Fruit fly (Drosophila melanogaster) whole organism, embryonic: Measurements from ENCODE around the gene CG5541.

Experiments
- Atf3 ChIP-seq: fragments of 200-800 bp; sonication (Bioruptor generic); optimal IDR thresholded peaks from 3 replicates; lab custom pipeline; 2016; ENCODE audit warnings: missing biosample characterization, missing genetic modification characterization
- Awh ChIP-seq: fragments of 200-800 bp; sonication (Bioruptor generic); IDR thresholded peaks from 2 replicates; pipeline ENCODE4, ENCODE4 v1.3.6; 2022; ENCODE audit warnings: missing biosample characterization, missing genetic modification characterization
- CG10147 ChIP-seq: fragments of 200-800 bp; sonication (Bioruptor generic); optimal IDR thresholded peaks from 2 replicates; lab custom pipeline; 2019; ENCODE audit warnings: missing biosample characterization, mild to moderate bottlenecking, missing genetic modification characterization, moderate library complexity
- CG11085 ChIP-seq: fragments of 200-800 bp; sonication (Bioruptor generic); IDR thresholded peaks from 2 replicates; pipeline ENCODE4 v1.3.6; 2022; ENCODE audit warnings: missing biosample characterization, missing genetic modification characterization
- CG12219 ChIP-seq: fragments of 200-800 bp; sonication (Bioruptor generic); optimal IDR thresholded peaks from 3 replicates; lab custom pipeline; 2018; ENCODE audit warnings: missing biosample characterization, mild to moderate bottlenecking, missing genetic modification characterization
- CG12236 ChIP-seq: fragments of 200-800 bp; sonication (Bioruptor generic); optimal IDR thresholded peaks from 2 replicates; lab custom pipeline; 2016; ENCODE audit warnings: missing biosample characterization, missing genetic modification characterization
- CG1529 ChIP-seq: fragments of 200-800 bp; sonication (Bioruptor generic); optimal IDR thresholded peaks from 3 replicates; lab custom pipeline; 2018; ENCODE audit warnings: missing biosample characterization, missing genetic modification characterization
- CG17359 ChIP-seq: fragments of 200-800 bp; sonication (Bioruptor generic); optimal IDR thresholded peaks from 3 replicates; lab custom pipeline; 2018; ENCODE audit warnings: missing biosample characterization, mild to moderate bottlenecking, missing genetic modification characterization, moderate library complexity
- CG2889 ChIP-seq: fragments of 200-800 bp; sonication (Bioruptor generic); IDR thresholded peaks from 3 replicates; pipeline ENCODE4 v1.3.6; 2022; ENCODE audit warnings: missing biosample characterization, missing genetic modification characterization
- CG30431 ChIP-seq: fragments of 200-800 bp; sonication (Bioruptor generic); optimal IDR thresholded peaks from 2 replicates; lab custom pipeline; 2017; ENCODE audit warnings: missing biosample characterization, missing genetic modification characterization
- CG31224 ChIP-seq: fragments of 200-800 bp; sonication (Bioruptor generic); IDR thresholded peaks from 2 replicates; pipeline ENCODE4 v1.3.6; 2022; ENCODE audit warnings: missing biosample characterization, missing genetic modification characterization
- CG31365 ChIP-seq: fragments of 200-800 bp; sonication (Bioruptor generic); optimal IDR thresholded peaks from 2 replicates; lab custom pipeline; 2018; ENCODE audit warnings: missing biosample characterization, mild to moderate bottlenecking, missing genetic modification characterization
- CG32767 ChIP-seq: fragments of 200-800 bp; sonication (Bioruptor generic); IDR thresholded peaks from 2 replicates; pipeline ENCODE4 v1.3.6; 2022; ENCODE audit warnings: missing biosample characterization, missing genetic modification characterization
- CG34376 ChIP-seq: fragments of 200-800 bp; sonication (Bioruptor generic); optimal IDR thresholded peaks from 2 replicates; lab custom pipeline; 2018; ENCODE audit warnings: missing biosample characterization, mild to moderate bottlenecking, missing genetic modification characterization
- CG6272 ChIP-seq: fragments of 200-800 bp; sonication (Bioruptor generic); IDR thresholded peaks from 2 replicates; pipeline ENCODE4 v1.3.6; 2022; ENCODE audit warnings: missing biosample characterization, missing genetic modification characterization
- CG7745 ChIP-seq: fragments of 200-800 bp; sonication (Bioruptor generic); optimal IDR thresholded peaks from 2 replicates; lab custom pipeline; 2018; ENCODE audit warnings: missing biosample characterization, mild to moderate bottlenecking, missing genetic modification characterization, moderate library complexity
- CG7928 ChIP-seq: fragments of 200-800 bp; sonication (Bioruptor generic); optimal IDR thresholded peaks from 2 replicates; lab custom pipeline; 2017; ENCODE audit warnings: missing biosample characterization, mild to moderate bottlenecking, missing genetic modification characterization
- CG8290 ChIP-seq, 3 experiments: fragments of 200-800 bp; sonication (Bioruptor generic); optimal IDR thresholded peaks; 2 replicates each; lab custom pipeline; 2016 to 2019; ENCODE audit warnings: missing biosample characterization in 3 of 3, missing genetic modification characterization in 3 of 3, mild to moderate bottlenecking in 2 of 3, moderate library complexity in 1 of 3
- CG9876 ChIP-seq: fragments of 200-800 bp; sonication (Bioruptor generic); optimal IDR thresholded peaks from 2 replicates; lab custom pipeline; 2016; ENCODE audit warnings: missing biosample characterization, missing genetic modification characterization
- CG9932 ChIP-seq: fragments of 200-800 bp; sonication (Bioruptor generic); IDR thresholded peaks from 2 replicates; pipeline ENCODE4 v1.3.6; 2022; ENCODE audit warnings: missing biosample characterization, missing genetic modification characterization
- D19A ChIP-seq: fragments of 200-800 bp; optimal IDR thresholded peaks from 3 replicates; lab custom pipeline; 2019; ENCODE audit warnings: missing biosample characterization, mild to moderate bottlenecking, missing genetic modification characterization, moderate library complexity
- Dfd ChIP-seq, 2 experiments: fragments of >200 bp; optimal IDR thresholded peaks; 2 replicates each; lab custom pipeline; 2017; ENCODE audit warnings: missing biosample characterization in 2 of 2, missing genetic modification characterization in 2 of 2
- Dip3 ChIP-seq: fragments of 200-800 bp; sonication (Bioruptor generic); optimal IDR thresholded peaks from 3 replicates; lab custom pipeline; 2016; ENCODE audit warnings: missing biosample characterization, missing genetic modification characterization
- Doc2 ChIP-seq: fragments of 200-800 bp; sonication (Bioruptor generic); IDR thresholded peaks from 2 replicates; pipeline ENCODE4 v1.3.6; 2022; ENCODE audit warnings: missing biosample characterization, missing genetic modification characterization
- GATAe ChIP-seq: fragments of 200-800 bp; sonication (Bioruptor generic); conservative IDR thresholded peaks from 2 replicates; pipeline ENCODE4 v1.3.6; 2022; ENCODE audit warnings: missing biosample characterization, missing genetic modification characterization
- Myb ChIP-seq: fragments of 200-800 bp; sonication (Bioruptor generic); optimal IDR thresholded peaks from 2 replicates; lab custom pipeline; 2016; ENCODE audit warnings: missing biosample characterization, missing genetic modification characterization
- NC2α ChIP-seq: fragments of 200-800 bp; sonication (Bioruptor generic); optimal IDR thresholded peaks from 2 replicates; lab custom pipeline; 2016; ENCODE audit warnings: missing biosample characterization, missing genetic modification characterization
- Tbp ChIP-seq: fragments of >200 bp; optimal IDR thresholded peaks from 2 replicates; lab custom pipeline; 2018; ENCODE audit warnings: missing biosample characterization, missing genetic modification characterization
- Usf ChIP-seq: fragments of 200-800 bp; sonication (Bioruptor generic); optimal IDR thresholded peaks from 2 replicates; lab custom pipeline; 2017; ENCODE audit warnings: missing genotype, missing biosample characterization, missing genetic modification characterization
- cad ChIP-seq: fragments of >200 bp; optimal IDR thresholded peaks from 2 replicates; lab custom pipeline; 2017; ENCODE audit warnings: missing biosample characterization, missing genetic modification characterization
- cato ChIP-seq: fragments of 200-800 bp; sonication (Bioruptor generic); optimal IDR thresholded peaks from 2 replicates; lab custom pipeline; 2016; ENCODE audit warnings: missing biosample characterization, missing genetic modification characterization, borderline replicate concordance
- chinmo ChIP-seq: fragments of 200-800 bp; sonication (Bioruptor generic); IDR thresholded peaks from 4 replicates; pipeline ENCODE4 v1.3.6; 2022; ENCODE audit warnings: missing biosample characterization, missing genetic modification characterization; ENCODE audit not compliant: partially characterized antibody
- chm ChIP-seq: fragments of 200-800 bp; sonication (Bioruptor generic); IDR thresholded peaks from 2 replicates; pipeline ENCODE4 v1.3.6; 2022; ENCODE audit warnings: missing biosample characterization, missing genetic modification characterization
- croc ChIP-seq: fragments of 200-800 bp; sonication (Bioruptor generic); conservative IDR thresholded peaks from 3 replicates; pipeline ENCODE4 v1.3.6; 2022; ENCODE audit warnings: missing biosample characterization, missing genetic modification characterization
- dati ChIP-seq: fragments of 200-800 bp; sonication (Bioruptor generic); IDR thresholded peaks from 2 replicates; pipeline ENCODE4 v1.3.6; 2022; ENCODE audit warnings: missing biosample characterization, missing genetic modification characterization
- gce ChIP-seq: fragments of 200-800 bp; sonication (Bioruptor generic); IDR thresholded peaks from 3 replicates; pipeline ENCODE4 v1.3.6; 2022; ENCODE audit warnings: missing biosample characterization, missing genetic modification characterization
- hkb ChIP-seq, 2 experiments: fragments of 200-800 bp in 1 of 2; fragments of >200 bp in 1 of 2; sonication (Bioruptor generic) in 1 of 2; IDR thresholded peaks in 1 of 2; optimal IDR thresholded peaks in 1 of 2; 2 replicates each; pipeline versions ENCODE4 v1.3.6 to Lab custom; 2017 to 2022; ENCODE audit warnings: missing biosample characterization in 1 of 2, missing genetic modification characterization in 1 of 2
- ken ChIP-seq: fragments of 200-800 bp; sonication (Bioruptor generic); IDR thresholded peaks from 3 replicates; pipeline ENCODE4 v1.3.6; 2022; ENCODE audit warnings: missing biosample characterization, missing genetic modification characterization
- oc ChIP-seq: fragments of 200-800 bp; sonication (Bioruptor generic); optimal IDR thresholded peaks from 2 replicates; lab custom pipeline; 2018; ENCODE audit warnings: missing biosample characterization, mild to moderate bottlenecking, missing genetic modification characterization, moderate library complexity
- odd ChIP-seq: fragments of 200-800 bp; sonication (Bioruptor generic); optimal IDR thresholded peaks from 2 replicates; lab custom pipeline; 2017; ENCODE audit warnings: missing biosample characterization, mild to moderate bottlenecking, missing genetic modification characterization
- pfk ChIP-seq: fragments of 200-800 bp; sonication (Bioruptor generic); optimal IDR thresholded peaks from 2 replicates; lab custom pipeline; 2018; ENCODE audit warnings: missing biosample characterization, mild to moderate bottlenecking, missing genetic modification characterization, moderate library complexity
- pzg ChIP-seq: fragments of 200-800 bp; sonication (Bioruptor generic); optimal IDR thresholded peaks from 3 replicates; lab custom pipeline; 2018; ENCODE audit warnings: missing biosample characterization, mild to moderate bottlenecking, missing genetic modification characterization, moderate library complexity
- repo ChIP-seq: fragments of 200-800 bp; sonication (Bioruptor generic); optimal IDR thresholded peaks from 2 replicates; lab custom pipeline; 2016; ENCODE audit warnings: missing biosample characterization, missing genetic modification characterization
- run ChIP-seq: fragments of 200-800 bp; sonication (Bioruptor generic); optimal IDR thresholded peaks from 3 replicates; lab custom pipeline; 2018; ENCODE audit warnings: missing biosample characterization, mild to moderate bottlenecking, missing genetic modification characterization
- sd ChIP-seq: fragments of 200-800 bp; sonication (Bioruptor generic); optimal IDR thresholded peaks from 3 replicates; lab custom pipeline; 2018; ENCODE audit warnings: missing biosample characterization, mild to moderate bottlenecking, missing genetic modification characterization, moderate library complexity
- trh ChIP-seq: fragments of 200-800 bp; sonication (Bioruptor generic); optimal IDR thresholded peaks from 2 replicates; lab custom pipeline; 2016; ENCODE audit warnings: missing biosample characterization, missing genetic modification characterization
- twi ChIP-seq: fragments of 200-800 bp; optimal IDR thresholded peaks from 2 replicates; lab custom pipeline; 2019; ENCODE audit warnings: missing biosample characterization, mild to moderate bottlenecking, missing genetic modification characterization, moderate library complexity
- unc-4 ChIP-seq: fragments of 200-800 bp; sonication (Bioruptor generic); IDR thresholded peaks from 2 replicates; pipeline ENCODE4 v1.3.6; 2022; ENCODE audit warnings: missing biosample characterization, missing genetic modification characterization; ENCODE audit not compliant: partially characterized antibody
- vvl ChIP-seq: fragments of 200-800 bp; sonication (Bioruptor generic); IDR thresholded peaks from 2 replicates; pipeline ENCODE4 v1.3.6; 2022; ENCODE audit warnings: missing biosample characterization, missing genetic modification characterization
- wdn ChIP-seq: fragments of 200-800 bp; sonication (Bioruptor generic); IDR thresholded peaks from 2 replicates; pipeline ENCODE4 v1.3.6; 2022; ENCODE audit warnings: missing biosample characterization, missing genetic modification characterization
- yki ChIP-seq: fragments of >200 bp; optimal IDR thresholded peaks from 3 replicates; lab custom pipeline; 2018
- z ChIP-seq: fragments of 200-800 bp; sonication (Bioruptor generic); IDR thresholded peaks from 3 replicates; pipeline ENCODE4 v1.3.6; 2022; ENCODE audit warnings: missing biosample characterization, missing genetic modification characterization

The CG5541 gene

DNA sequence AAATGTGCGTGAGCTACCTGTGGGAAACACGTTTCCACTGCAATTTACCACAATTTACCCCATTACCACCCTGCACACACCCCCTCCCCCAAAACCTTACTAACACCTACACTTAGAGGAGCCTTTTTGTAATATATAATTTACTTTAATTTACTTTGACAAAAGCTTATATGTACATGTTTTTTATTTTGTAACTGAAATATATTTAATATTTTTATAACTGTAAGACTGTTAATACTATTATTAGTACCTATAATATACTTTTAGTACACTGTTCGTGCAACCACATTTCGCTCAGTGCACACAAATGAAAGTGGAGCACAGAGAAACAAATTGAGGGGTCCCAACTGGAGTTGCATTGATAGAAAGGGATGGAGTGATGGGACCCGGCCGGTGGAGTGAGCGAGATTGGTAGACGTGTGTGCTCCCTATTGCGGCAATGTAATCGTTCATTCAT is 22.9 kb upstream of the CG5541 start (continued):
- TF ChIP-seq CG6272 (GFP tag; lab: Robert Waterston, UW), result peak; percentile 69
- TF ChIP-seq dati (GFP tag; lab: Robert Waterston, UW), result no peak
- TF ChIP-seq Dfd (GFP tag; optimal IDR thresholded peaks at IDR 0.05; lab: Kevin White, UChicago), result no peak
- no peak for TF ChIP-seq pzg (GFP tag; lab: Kevin White, UChicago)
- peak; percentile 88 for TF ChIP-seq oc
- TF ChIP-seq CG30431, result peak; percentile 44
- no peak for TF ChIP-seq CG31365 (tag; lab: Kevin White, UChicago)
- TF ChIP-seq CG7928 (GFP tag; lab: Kevin White, UChicago), result no peak
- TF ChIP-seq pfk, result no peak
- TF ChIP-seq CG2889, result no peak
- TF ChIP-seq CG1529 (GFP tag; lab: Kevin White, UChicago), result peak; percentile 77
- TF ChIP-seq GATAe, result no peak
- TF ChIP-seq D19A (tag; lab: Kevin White, UChicago), result peak; percentile 92
- peak; percentile 74 for TF ChIP-seq CG8290 (GFP tag; optimal IDR thresholded peaks at IDR 0.05; lab: Kevin White, UChicago)
- TF ChIP-seq CG8290 (tag; optimal IDR thresholded peaks at IDR 0.05; lab: Kevin White, UChicago), result no peak
- TF ChIP-seq trh, result peak; percentile 32
- no peak for TF ChIP-seq NC2α (GFP tag; lab: Kevin White, UChicago)
- no peak for TF ChIP-seq chinmo (GFP tag; lab: Robert Waterston, UW)
- TF ChIP-seq chm (GFP tag; lab: Robert Waterston, UW), result peak; percentile 66; the same call in 1 of the 2 replicates
- TF ChIP-seq run (tag; lab: Kevin White, UChicago), result peak; percentile 76
- peak; percentile 56 for TF ChIP-seq CG10147 (GFP tag; lab: Kevin White, UChicago)
- no peak for TF ChIP-seq CG9876 (GFP tag; lab: Kevin White, UChicago)
- TF ChIP-seq CG7745, result no peak
- peak; percentile 89 for TF ChIP-seq croc
- TF ChIP-seq Tbp, result no peak
- no peak for TF ChIP-seq Atf3 (GFP tag; lab: Kevin White, UChicago)
- no peak for TF ChIP-seq z (GFP tag; lab: Robert Waterston, UW)
- peak; percentile 44 for TF ChIP-seq Usf (GFP tag; lab: Kevin White, UChicago)
- TF ChIP-seq CG31224 (GFP tag; lab: Robert Waterston, UW), result peak; percentile 46; the same call in 1 of the 2 replicates
- peak; percentile 73; the same call in 1 of the 2 replicates for TF ChIP-seq Awh (GFP tag; lab: Robert Waterston, UW)
- peak; percentile 70 for TF ChIP-seq CG32767
- TF ChIP-seq cad (GFP tag; lab: Kevin White, UChicago), result no peak
- TF ChIP-seq odd (GFP tag; lab: Kevin White, UChicago), result no peak
- TF ChIP-seq Myb (GFP tag; lab: Kevin White, UChicago), result no peak
- TF ChIP-seq twi (tag; lab: Kevin White, UChicago), result peak; percentile 72
- TF ChIP-seq cato (GFP tag; lab: Kevin White, UChicago), result peak; percentile 25
- no peak for TF ChIP-seq hkb (optimal IDR thresholded peaks at IDR 0.05; lab: Kevin White, UChicago)
- TF ChIP-seq hkb (GFP tag; IDR thresholded peaks at IDR 0.05; lab: Robert Waterston, UW), result peak; percentile 72
- TF ChIP-seq ken (GFP tag; lab: Robert Waterston, UW), result peak; percentile 81
- TF ChIP-seq Dip3 (GFP tag; lab: Kevin White, UChicago), result no peak
- TF ChIP-seq CG11085, result no peak
- no peak for TF ChIP-seq wdn
- TF ChIP-seq CG12219 (GFP tag; lab: Kevin White, UChicago), result peak; percentile 47
- no peak for TF ChIP-seq unc-4 (GFP tag; lab: Robert Waterston, UW)
- no peak for TF ChIP-seq CG9932 (GFP tag; lab: Robert Waterston, UW)
- TF ChIP-seq yki (lab: Kevin White, UChicago), result no peak
- TF ChIP-seq repo (GFP tag; lab: Kevin White, UChicago), result no peak
- no peak for TF ChIP-seq CG34376 (GFP tag; lab: Kevin White, UChicago)
- no peak for TF ChIP-seq Doc2 (GFP tag; lab: Robert Waterston, UW)
- peak; percentile 89 for TF ChIP-seq vvl (GFP tag; lab: Robert Waterston, UW)
- peak; percentile 8 for TF ChIP-seq sd (tag; lab: Kevin White, UChicago)
- peak; percentile 91 for TF ChIP-seq CG17359 (tag; lab: Kevin White, UChicago)
- TF ChIP-seq gce (GFP tag; lab: Robert Waterston, UW), result peak; percentile 52; the same call in 1 of the 3 replicates
- TF ChIP-seq CG12236 (GFP tag; lab: Kevin White, UChicago), result no peak
